Worm (Caenorhabditis elegans): Measurements from ENCODE around the gene lip-1.

The lip-1 gene

ce11 chrIV:6839091-6839522 lies 3.7 kb upstream of the lip-1 start (continued):
- TF ChIP-seq ekl-4 (GFP tag; IDR thresholded peaks at IDR 0.05) (no peak), F57C9.4 (tag; optimal IDR thresholded peaks at IDR 0.05) (no peak), F52B5.7 (tag; optimal IDR thresholded peaks at IDR 0.05) (no peak), somi-1 (GFP tag; optimal IDR thresholded peaks at IDR 0.05) (peak; percentile 78), dpff-1 (tag; optimal IDR thresholded peaks at IDR 0.05) (no peak), sea-2 (GFP tag; IDR thresholded peaks at IDR 0.05) (no peak), ceh-27 (GFP tag; optimal IDR thresholded peaks at IDR 0.05) (peak; percentile 45), ztf-3 (GFP tag; optimal IDR thresholded peaks at IDR 0.05) (no peak), egrh-3 (GFP tag; IDR thresholded peaks at IDR 0.05) (no peak), madf-6 (GFP tag; IDR thresholded peaks at IDR 0.05) (no peak), mes-4 (tag; optimal IDR thresholded peaks at IDR 0.05) (no peak), lag-1 (GFP tag; IDR thresholded peaks at IDR 0.05) (no peak), hlh-26 (GFP tag; conservative IDR thresholded peaks at IDR 0.05) (no peak), snpc-1.3 (tag; optimal IDR thresholded peaks at IDR 0.05; ENCODE audit: insufficient read depth) (no peak), tbx-9 (tag; optimal IDR thresholded peaks at IDR 0.05; ENCODE audit: borderline replicate concordance) (no peak), lin-35 (GFP tag; optimal IDR thresholded peaks at IDR 0.05) (peak in 1 of 3 experiments; percentile 52), attf-5 (GFP tag; optimal IDR thresholded peaks at IDR 0.05) (peak; percentile 80), athp-1 (tag; optimal IDR thresholded peaks at IDR 0.05) (no peak), snpc-3.4 (tag; optimal IDR thresholded peaks at IDR 0.05) (no peak), sdz-38 (tag; optimal IDR thresholded peaks at IDR 0.05) (no peak), ztf-25 (GFP tag; IDR thresholded peaks at IDR 0.05) (no peak), F39B2.1 (GFP tag; IDR thresholded peaks at IDR 0.05) (no peak), sptf-2 (GFP tag; optimal IDR thresholded peaks at IDR 0.05) (no peak), dox-1 (GFP tag; IDR thresholded peaks at IDR 0.05) (no peak; the same call in 1 of the 2 replicates), zfh-2 (GFP tag; conservative IDR thresholded peaks at IDR 0.05) (no peak), ztf-18 (tag; optimal IDR thresholded peaks at IDR 0.05) (peak; percentile 24), nhr-120 (GFP tag; IDR thresholded peaks at IDR 0.05) (no peak), tlf-1 (GFP tag; optimal IDR thresholded peaks at IDR 0.05) (no peak), ceh-91 (GFP tag; IDR thresholded peaks at IDR 0.05) (no peak), snpc-4 (GFP tag; optimal IDR thresholded peaks at IDR 0.05) (no peak), snpc-4 (tag; optimal IDR thresholded peaks at IDR 0.05) (peak in 2 of 4 experiments; percentile 31 to 47), K11D2.4 (GFP tag; IDR thresholded peaks at IDR 0.05) (peak; percentile 69), dpl-1 (GFP tag; optimal IDR thresholded peaks at IDR 0.05) (no peak), nhr-179 (tag; optimal IDR thresholded peaks at IDR 0.05) (no peak), hmg-20 (GFP tag; IDR thresholded peaks at IDR 0.05) (no peak), T07F8.4 (tag; optimal IDR thresholded peaks at IDR 0.05) (no peak), madf-10 (tag; optimal IDR thresholded peaks at IDR 0.05) (peak; percentile 48), aptf-3 (GFP tag; IDR thresholded peaks at IDR 0.05) (no peak), pbrm-1 (GFP tag; IDR thresholded peaks at IDR 0.05) (0 out of 2 replicates have a peak, but pooled peaks have one; percentile 33), attf-6 (GFP tag; IDR thresholded peaks at IDR 0.05) (no peak), madf-8 (GFP tag; conservative IDR thresholded peaks at IDR 0.05) (no peak), B0336.3 (GFP tag; IDR thresholded peaks at IDR 0.05) (peak; percentile 76), atf-7 (tag; optimal IDR thresholded peaks at IDR 0.05) (peak; percentile 76), madf-3 (GFP tag; IDR thresholded peaks at IDR 0.05) (no peak), mcd-1 (GFP tag; IDR thresholded peaks at IDR 0.05) (peak; percentile 54), F23B12.7 (tag; optimal IDR thresholded peaks at IDR 0.05; ENCODE audit: insufficient read depth) (no peak), Y95B8A.8 (GFP tag; IDR thresholded peaks at IDR 0.05) (no peak), F49E8.2 (tag; optimal IDR thresholded peaks at IDR 0.05; ENCODE audit: insufficient read depth) (no peak), F22D6.2 (tag; optimal IDR thresholded peaks at IDR 0.05) (peak; percentile 26), lir-1 (GFP tag; conservative IDR thresholded peaks at IDR 0.05) (no peak)

Measured in whole organism, young adult.